Fruit fly (Drosophila melanogaster) whole organism, prepupa: ENCODE data around the gene Cyp6d5.

Experiments used
- Blimp-1 ChIP-seq: fragments of 200-800 bp; sonication (Bioruptor generic); optimal IDR thresholded peaks from 3 replicates; lab custom pipeline; 2017; ENCODE audit warnings: missing biosample characterization, missing genetic modification characterization, mild to moderate bottlenecking, moderate library complexity, missing genetic modification reagents
- CG16779 ChIP-seq: fragments of 200-800 bp; sonication (Bioruptor generic); optimal IDR thresholded peaks from 3 replicates; lab custom pipeline; 2017; ENCODE audit warnings: missing biosample characterization, mild to moderate bottlenecking, missing genetic modification characterization
- CG3032 ChIP-seq: fragments of 200-800 bp; optimal IDR thresholded peaks from 2 replicates; lab custom pipeline; 2019; ENCODE audit warnings: missing biosample characterization, mild to moderate bottlenecking, missing genetic modification characterization, moderate library complexity
- Smox ChIP-seq: fragments of 200-800 bp; sonication (Bioruptor generic); optimal IDR thresholded peaks from 3 replicates; lab custom pipeline; 2016; ENCODE audit warnings: missing biosample characterization, missing genetic modification characterization
- dsx ChIP-seq: fragments of 200-800 bp; optimal IDR thresholded peaks from 3 replicates; lab custom pipeline; 2019; ENCODE audit warnings: missing biosample characterization, mild to moderate bottlenecking, missing genetic modification characterization, moderate library complexity; ENCODE audit not compliant: poor library complexity, severe bottlenecking
- net ChIP-seq: fragments of 200-800 bp; sonication (Bioruptor generic); optimal IDR thresholded peaks from 3 replicates; lab custom pipeline; 2016; ENCODE audit warnings: missing biosample characterization, missing genetic modification characterization

- TF ChIP-seq Blimp-1 (GFP tag; lab: Kevin White, UChicago), result no peak
- no peak for TF ChIP-seq net (GFP tag; lab: Kevin White, UChicago)
- TF ChIP-seq Smox (GFP tag; lab: Kevin White, UChicago), result no peak
- TF ChIP-seq CG16779 (tag; lab: Kevin White, UChicago), result no peak
- no peak for TF ChIP-seq CG3032 (tag; lab: Kevin White, UChicago)
- no peak for TF ChIP-seq dsx (GFP tag; lab: Kevin White, UChicago)
Observed at dm6 chr3R:14009643-14010042, 19.4 kb upstream of the Cyp6d5 start.
